Fruit fly (Drosophila melanogaster) whole organism, embryonic: ENCODE results near the gene mbm.

Experiments used
- Asciz ChIP-seq: fragments of 200-800 bp; sonication (Bioruptor generic); optimal IDR thresholded peaks from 2 replicates; lab custom pipeline; 2017; ENCODE audit warnings: missing biosample characterization, mild to moderate bottlenecking, missing genetic modification characterization, missing genetic modification reagents
- CG10366 ChIP-seq: fragments of 200-800 bp; sonication (Bioruptor generic); IDR thresholded peaks from 2 replicates; pipeline ENCODE4 v1.3.6; 2022; ENCODE audit warnings: missing biosample characterization, missing genetic modification characterization
- CG10959 ChIP-seq: fragments of 200-800 bp; sonication (Bioruptor generic); IDR thresholded peaks from 2 replicates; pipeline ENCODE4 v1.3.6; 2022; ENCODE audit warnings: missing biosample characterization, missing genetic modification characterization
- CG10979 ChIP-seq: fragments of 200-800 bp; sonication (Bioruptor generic); optimal IDR thresholded peaks from 2 replicates; lab custom pipeline; 2018; ENCODE audit warnings: missing biosample characterization, mild to moderate bottlenecking, missing genetic modification characterization, moderate library complexity
- CG11695 ChIP-seq: fragments of 200-800 bp; sonication (Bioruptor generic); IDR thresholded peaks from 3 replicates; pipeline ENCODE4 v1.3.6; 2022; ENCODE audit warnings: missing biosample characterization, missing genetic modification characterization
- CG12744 ChIP-seq: fragments of 200-800 bp; sonication (Bioruptor generic); optimal IDR thresholded peaks from 2 replicates; lab custom pipeline; 2016; ENCODE audit warnings: missing biosample characterization, missing genetic modification characterization
- CG15011 ChIP-seq: fragments of 200-800 bp; sonication (Bioruptor generic); optimal IDR thresholded peaks from 3 replicates; lab custom pipeline; 2018; ENCODE audit warnings: missing biosample characterization, mild to moderate bottlenecking, missing genetic modification characterization
- CG15073 ChIP-seq: fragments of 200-800 bp; sonication (Bioruptor generic); optimal IDR thresholded peaks from 2 replicates; lab custom pipeline; 2016; ENCODE audit warnings: missing biosample characterization, missing genetic modification characterization
- CG17385 ChIP-seq: fragments of 200-800 bp; sonication (Bioruptor generic); optimal IDR thresholded peaks from 3 replicates; lab custom pipeline; 2018; ENCODE audit warnings: missing biosample characterization, mild to moderate bottlenecking, missing genetic modification characterization
- CG1792 ChIP-seq: fragments of 200-800 bp; sonication (Bioruptor generic); optimal IDR thresholded peaks from 2 replicates; lab custom pipeline; 2016; ENCODE audit warnings: missing biosample characterization, missing genetic modification characterization
- CG18476 ChIP-seq: fragments of 200-800 bp; sonication (Bioruptor generic); optimal IDR thresholded peaks from 2 replicates; lab custom pipeline; 2016; ENCODE audit warnings: missing biosample characterization, mild to moderate bottlenecking, missing genetic modification characterization
- CG18619 ChIP-seq: fragments of 200-800 bp; sonication (Bioruptor generic); optimal IDR thresholded peaks from 3 replicates; lab custom pipeline; 2017; ENCODE audit warnings: missing biosample characterization, mild to moderate bottlenecking, missing genetic modification characterization
- CG3847 ChIP-seq: fragments of 200-800 bp; sonication (Bioruptor generic); IDR thresholded peaks from 2 replicates; pipeline ENCODE4 v1.3.6; 2022; ENCODE audit warnings: missing biosample characterization, missing genetic modification characterization
- CG4617 ChIP-seq: fragments of 200-800 bp; sonication (Bioruptor generic); optimal IDR thresholded peaks from 3 replicates; lab custom pipeline; 2016; ENCODE audit warnings: missing biosample characterization, missing genetic modification characterization, borderline replicate concordance
- CG4707 ChIP-seq: fragments of 200-800 bp; sonication (Bioruptor generic); optimal IDR thresholded peaks from 2 replicates; lab custom pipeline; 2018; ENCODE audit warnings: missing biosample characterization, mild to moderate bottlenecking, missing genetic modification characterization, moderate library complexity
- CG5953 ChIP-seq: fragments of 200-800 bp; sonication (Bioruptor generic); IDR thresholded peaks from 2 replicates; pipeline ENCODE4 v1.3.6; 2022; ENCODE audit warnings: missing biosample characterization, missing genetic modification characterization
- CG6254 ChIP-seq: fragments of 200-800 bp; sonication (Bioruptor generic); optimal IDR thresholded peaks from 3 replicates; lab custom pipeline; 2017; ENCODE audit warnings: mild to moderate bottlenecking, missing biosample characterization, missing genetic modification reagents, missing genetic modification characterization
- CG7372 ChIP-seq: fragments of 200-800 bp; sonication (Bioruptor generic); IDR thresholded peaks from 2 replicates; pipeline ENCODE4 v1.3.6; 2022; ENCODE audit warnings: missing biosample characterization, missing genetic modification characterization
- CG7928 ChIP-seq: fragments of 200-800 bp; sonication (Bioruptor generic); optimal IDR thresholded peaks from 2 replicates; lab custom pipeline; 2017; ENCODE audit warnings: missing biosample characterization, mild to moderate bottlenecking, missing genetic modification characterization
- CG9215 ChIP-seq: fragments of 200-800 bp; sonication (Bioruptor generic); IDR thresholded peaks from 2 replicates; pipeline ENCODE4 v1.3.6; 2022; ENCODE audit warnings: missing biosample characterization, missing genetic modification characterization
- CG9609 ChIP-seq: fragments of 200-800 bp; sonication (Bioruptor generic); optimal IDR thresholded peaks from 3 replicates; lab custom pipeline; 2016; ENCODE audit warnings: missing biosample characterization, missing genetic modification characterization
- CG9932 ChIP-seq: fragments of 200-800 bp; sonication (Bioruptor generic); IDR thresholded peaks from 2 replicates; pipeline ENCODE4 v1.3.6; 2022; ENCODE audit warnings: missing biosample characterization, missing genetic modification characterization
- Drgx ChIP-seq: fragments of 200-800 bp; sonication (Bioruptor generic); IDR thresholded peaks from 2 replicates; pipeline ENCODE4 v1.3.6; 2022; ENCODE audit warnings: missing biosample characterization, missing genetic modification characterization
- ERR ChIP-seq: fragments of 200-800 bp; sonication (Bioruptor generic); optimal IDR thresholded peaks from 2 replicates; lab custom pipeline; 2016; ENCODE audit warnings: missing biosample characterization, missing genetic modification characterization
- Eip74EF ChIP-seq, 2 experiments: fragments of 200-800 bp in 1 of 2; fragments of >200 bp in 1 of 2; sonication (Bioruptor generic) in 1 of 2; optimal IDR thresholded peaks; 2 replicates each; lab custom pipeline; 2017 to 2019; ENCODE audit warnings: missing biosample characterization in 2 of 2, missing genetic modification characterization in 2 of 2, mild to moderate bottlenecking in 1 of 2, moderate library complexity in 1 of 2
- HmgD ChIP-seq: fragments of 200-800 bp; sonication (Bioruptor generic); optimal IDR thresholded peaks from 3 replicates; lab custom pipeline; 2016; ENCODE audit warnings: missing biosample characterization, missing genetic modification characterization
- MESR4 ChIP-seq: fragments of 200-800 bp; sonication (Bioruptor generic); optimal IDR thresholded peaks from 2 replicates; lab custom pipeline; 2018; ENCODE audit warnings: missing biosample characterization, mild to moderate bottlenecking, missing genetic modification characterization, moderate library complexity
- Mad ChIP-seq: fragments of 200-800 bp; sonication (Bioruptor generic); optimal IDR thresholded peaks from 2 replicates; lab custom pipeline; 2016; ENCODE audit warnings: missing biosample characterization, missing genetic modification characterization
- Scr ChIP-seq: fragments of 200-800 bp; sonication (Bioruptor generic); IDR thresholded peaks from 2 replicates; pipeline ENCODE4 v1.3.6; 2022; ENCODE audit warnings: missing biosample characterization, missing genetic modification characterization; ENCODE audit not compliant: partially characterized antibody
- Sin3A ChIP-seq: fragments of >200 bp; optimal IDR thresholded peaks from 2 replicates; lab custom pipeline; 2018
- Sox100B ChIP-seq: fragments of 200-800 bp; sonication (Bioruptor generic); optimal IDR thresholded peaks from 3 replicates; lab custom pipeline; 2018; ENCODE audit warnings: missing biosample characterization, mild to moderate bottlenecking, missing genetic modification characterization
- Sry-β ChIP-seq: fragments of 200-800 bp; sonication (Bioruptor generic); optimal IDR thresholded peaks from 2 replicates; lab custom pipeline; 2018; ENCODE audit warnings: missing biosample characterization, mild to moderate bottlenecking, missing genetic modification characterization, moderate library complexity
- Stat92E ChIP-seq, 3 experiments: fragments of >200 bp in 2 of 3; fragments of 200-800 bp in 1 of 3; sonication (Bioruptor generic) in 1 of 3; optimal IDR thresholded peaks; 2 replicates each; lab custom pipeline; 2017 to 2019; ENCODE audit warnings: missing biosample characterization in 3 of 3, missing genetic modification characterization in 3 of 3, mild to moderate bottlenecking in 1 of 3, moderate library complexity in 1 of 3
- Xrp1 ChIP-seq: fragments of 200-800 bp; sonication (Bioruptor generic); IDR thresholded peaks from 2 replicates; pipeline ENCODE4 v1.3.6; 2022; ENCODE audit warnings: missing biosample characterization, missing genetic modification characterization
- bigmax ChIP-seq: fragments of 200-800 bp; sonication (Bioruptor generic); optimal IDR thresholded peaks from 2 replicates; lab custom pipeline; 2018; ENCODE audit warnings: missing biosample characterization, mild to moderate bottlenecking, missing genetic modification characterization
- fru ChIP-seq: fragments of >200 bp; optimal IDR thresholded peaks from 2 replicates; lab custom pipeline; 2017
- hb ChIP-seq: fragments of 200-800 bp; sonication (Bioruptor generic); IDR thresholded peaks from 3 replicates; pipeline ENCODE4 v1.3.6; 2022; ENCODE audit warnings: missing biosample characterization, missing genetic modification characterization; ENCODE audit not compliant: partially characterized antibody
- her ChIP-seq: fragments of 200-800 bp; sonication (Bioruptor generic); optimal IDR thresholded peaks from 2 replicates; lab custom pipeline; 2016; ENCODE audit warnings: missing biosample characterization, missing genetic modification characterization
- lab ChIP-seq: fragments of 200-800 bp; sonication (Bioruptor generic); optimal IDR thresholded peaks from 3 replicates; lab custom pipeline; 2017; ENCODE audit warnings: missing biosample characterization, missing genetic modification characterization, mild to moderate bottlenecking, moderate library complexity, missing genetic modification reagents
- mirr ChIP-seq: fragments of 200-800 bp; sonication (Bioruptor generic); optimal IDR thresholded peaks from 3 replicates; lab custom pipeline; 2018; ENCODE audit warnings: missing biosample characterization, mild to moderate bottlenecking, missing genetic modification characterization
- nmo ChIP-seq: fragments of 200-800 bp; sonication (Bioruptor generic); optimal IDR thresholded peaks from 2 replicates; lab custom pipeline; 2018; ENCODE audit warnings: missing biosample characterization, mild to moderate bottlenecking, missing genetic modification characterization, moderate library complexity
- oc ChIP-seq: fragments of 200-800 bp; sonication (Bioruptor generic); optimal IDR thresholded peaks from 2 replicates; lab custom pipeline; 2018; ENCODE audit warnings: missing biosample characterization, mild to moderate bottlenecking, missing genetic modification characterization, moderate library complexity
- org-1 ChIP-seq: fragments of 200-800 bp; sonication (Bioruptor generic); optimal IDR thresholded peaks from 2 replicates; lab custom pipeline; 2017; ENCODE audit warnings: missing biosample characterization, missing genetic modification characterization
- phol ChIP-seq: fragments of 200-800 bp; sonication (Bioruptor generic); optimal IDR thresholded peaks from 3 replicates; lab custom pipeline; 2018; ENCODE audit warnings: missing biosample characterization, mild to moderate bottlenecking, missing genetic modification characterization, moderate library complexity
- ranshi ChIP-seq: fragments of 200-800 bp; sonication (Bioruptor generic); IDR thresholded peaks from 2 replicates; pipeline ENCODE4 v1.3.6; 2022; ENCODE audit warnings: missing biosample characterization, missing genetic modification characterization
- sr ChIP-seq: fragments of 200-800 bp; sonication (Bioruptor generic); IDR thresholded peaks from 3 replicates; pipeline ENCODE4 v1.3.6; 2022; ENCODE audit warnings: missing biosample characterization, missing genetic modification characterization
- stwl ChIP-seq: fragments of 200-800 bp; sonication (Bioruptor generic); optimal IDR thresholded peaks from 3 replicates; lab custom pipeline; 2018; ENCODE audit warnings: missing biosample characterization, mild to moderate bottlenecking, missing genetic modification characterization, moderate library complexity
- trh ChIP-seq: fragments of 200-800 bp; sonication (Bioruptor generic); optimal IDR thresholded peaks from 2 replicates; lab custom pipeline; 2016; ENCODE audit warnings: missing biosample characterization, missing genetic modification characterization
- wdn ChIP-seq: fragments of 200-800 bp; sonication (Bioruptor generic); IDR thresholded peaks from 2 replicates; pipeline ENCODE4 v1.3.6; 2022; ENCODE audit warnings: missing biosample characterization, missing genetic modification characterization
- zfh1 ChIP-seq: fragments of 200-800 bp; sonication (Bioruptor generic); IDR thresholded peaks from 3 replicates; pipeline ENCODE4 v1.3.6; 2022; ENCODE audit warnings: missing biosample characterization, missing genetic modification characterization

Gene mbm

dm6 chr2L:221939-222489 is 51.5 kb downstream of the mbm start (continued):
- TF ChIP-seq Sox100B (GFP tag; lab: Kevin White, UChicago) (no peak), mirr (GFP tag; lab: Kevin White, UChicago) (peak; percentile 9), Stat92E (GFP tag; optimal IDR thresholded peaks at IDR 0.05; lab: Kevin White, UChicago) (no peak), CG9609 (GFP tag; lab: Kevin White, UChicago) (no peak), her (peak; percentile 26), bigmax (peak; percentile 21), MESR4 (no peak), CG12744 (GFP tag; lab: Kevin White, UChicago) (no peak), CG9932 (GFP tag; lab: Robert Waterston, UW) (no peak), wdn (GFP tag; lab: Robert Waterston, UW) (no peak), CG5953 (GFP tag; lab: Robert Waterston, UW) (no peak), Mad (GFP tag; lab: Kevin White, UChicago) (no peak), CG18476 (no peak), Eip74EF (GFP tag; optimal IDR thresholded peaks at IDR 0.05; lab: Kevin White, UChicago) (peak in 1 of 2 experiments; percentile 56), CG15011 (GFP tag; lab: Kevin White, UChicago) (no peak), Drgx (GFP tag; lab: Robert Waterston, UW) (no peak), CG1792 (GFP tag; lab: Kevin White, UChicago) (no peak), org-1 (peak; percentile 47), trh (GFP tag; lab: Kevin White, UChicago) (no peak), ERR (GFP tag; lab: Kevin White, UChicago) (peak; percentile 22), fru (lab: Kevin White, UChicago) (no peak), Sin3A (no peak), HmgD (GFP tag; lab: Kevin White, UChicago) (no peak), ranshi (GFP tag; lab: Robert Waterston, UW) (no peak), zfh1 (GFP tag; lab: Robert Waterston, UW) (no peak), CG4617 (GFP tag; lab: Kevin White, UChicago) (no peak), CG17385 (GFP tag; lab: Kevin White, UChicago) (peak; percentile 18), oc (peak; percentile 75), hb (GFP tag; lab: Robert Waterston, UW) (no peak), CG11695 (0 out of 3 replicates have a peak, but pooled peaks have one; percentile 34), CG10366 (GFP tag; lab: Robert Waterston, UW) (no peak), nmo (no peak), CG15073 (GFP tag; lab: Kevin White, UChicago) (no peak), stwl (tag; lab: Kevin White, UChicago) (no peak), CG7372 (GFP tag; lab: Robert Waterston, UW) (no peak), CG10959 (GFP tag; lab: Robert Waterston, UW) (no peak), CG3847 (GFP tag; lab: Robert Waterston, UW) (no peak), phol (tag; lab: Kevin White, UChicago) (no peak), Scr (peak; percentile 41), CG9215 (GFP tag; lab: Robert Waterston, UW) (no peak), sr (0 out of 3 replicates have a peak, but pooled peaks have one; percentile 5), Sry-β (GFP tag; lab: Kevin White, UChicago) (no peak), Asciz (GFP tag; lab: Kevin White, UChicago) (no peak), CG6254 (GFP tag; lab: Kevin White, UChicago) (peak; percentile 19), CG10979 (tag; lab: Kevin White, UChicago) (no peak), CG4707 (GFP tag; lab: Kevin White, UChicago) (no peak), lab (peak; percentile 30), CG7928 (GFP tag; lab: Kevin White, UChicago) (no peak), CG18619 (GFP tag; lab: Kevin White, UChicago) (no peak), Xrp1 (GFP tag; lab: Robert Waterston, UW) (peak; percentile 59)
